Worm (Caenorhabditis elegans): ENCODE data around the gene C05D11.1.
A peak's percentile ranks its signal among the peaks of the same experiment; 100 is the strongest.

The C05D11.1 gene

ce11 chrIII:6420995-6421404, 15.4 kb upstream of the C05D11.1 start (continued):
- TF ChIP-seq egl-27 (tag; optimal IDR thresholded peaks at IDR 0.05) (peak; percentile 51 to 73), Y116A8C.19 (tag; optimal IDR thresholded peaks at IDR 0.05; ENCODE audit: borderline replicate concordance) (no peak), nhr-84 (tag; optimal IDR thresholded peaks at IDR 0.05) (no peak), C34B4.2 (tag; optimal IDR thresholded peaks at IDR 0.05) (peak; percentile 53), pqm-1 (tag; optimal IDR thresholded peaks at IDR 0.05) (no peak), nhr-237 (tag; optimal IDR thresholded peaks at IDR 0.05) (peak; percentile 22), unc-62 (GFP tag; optimal IDR thresholded peaks at IDR 0.05) (no peak), tlp-1 (tag; optimal IDR thresholded peaks at IDR 0.05) (no peak), mep-1 (tag; optimal IDR thresholded peaks at IDR 0.05) (peak; percentile 78), irx-1 (tag; optimal IDR thresholded peaks at IDR 0.05) (peak; percentile 87), ceh-82 (tag; optimal IDR thresholded peaks at IDR 0.05) (peak; percentile 72 to 87 (median 81)), nhr-77 (tag; optimal IDR thresholded peaks at IDR 0.05) (peak; percentile 60), nhr-28 (tag; optimal IDR thresholded peaks at IDR 0.05) (no peak), fkh-10 (GFP tag; optimal IDR thresholded peaks at IDR 0.05) (peak; percentile 54), dsc-1 (tag; optimal IDR thresholded peaks at IDR 0.05) (peak; percentile 91), nhr-90 (tag; optimal IDR thresholded peaks at IDR 0.05; ENCODE audit: poor library complexity) (peak; percentile 98), ztf-4 (tag; optimal IDR thresholded peaks at IDR 0.05) (peak; percentile 89), xbp-1 (tag; optimal IDR thresholded peaks at IDR 0.05) (peak; percentile 91), blmp-1 (tag; optimal IDR thresholded peaks at IDR 0.05) (peak; percentile 54), zag-1 (tag; optimal IDR thresholded peaks at IDR 0.05) (no peak), lin-15B (tag; optimal IDR thresholded peaks at IDR 0.05) (no peak), snpc-4 (tag; optimal IDR thresholded peaks at IDR 0.05) (peak; percentile 73), tbx-2 (tag; optimal IDR thresholded peaks at IDR 0.05) (peak; percentile 96), aha-1 (tag; optimal IDR thresholded peaks at IDR 0.05) (peak; percentile 59), nhr-76 (tag; optimal IDR thresholded peaks at IDR 0.05) (no peak), hlh-17 (GFP tag; optimal IDR thresholded peaks at IDR 0.05; ENCODE audit: borderline replicate concordance) (no peak), ceh-88 (GFP tag; IDR thresholded peaks at IDR 0.05) (peak; percentile 80), dpl-1 (GFP tag; optimal IDR thresholded peaks at IDR 0.05) (peak; percentile 59 to 72 (median 69)), unc-30 (tag; optimal IDR thresholded peaks at IDR 0.05) (no peak), ceh-90 (tag; optimal IDR thresholded peaks at IDR 0.05) (no peak), nhr-12 (tag; optimal IDR thresholded peaks at IDR 0.05) (no peak), vab-15 (tag; optimal IDR thresholded peaks at IDR 0.05) (peak; percentile 24), grh-1 (GFP tag; IDR thresholded peaks at IDR 0.05) (peak; percentile 92), elt-2 (tag; optimal IDR thresholded peaks at IDR 0.05) (peak; percentile 95), ceh-63 (GFP tag; optimal IDR thresholded peaks at IDR 0.05) (no peak), lin-13 (GFP tag; optimal IDR thresholded peaks at IDR 0.05) (peak; percentile 63), unc-98 (GFP tag; IDR thresholded peaks at IDR 0.05) (peak; percentile 85), C16A3.4 (tag; optimal IDR thresholded peaks at IDR 0.05) (no peak), fkh-8 (tag; optimal IDR thresholded peaks at IDR 0.05) (peak; percentile 92), ceh-8 (GFP tag; optimal IDR thresholded peaks at IDR 0.05) (peak; percentile 52), mef-2 (tag; optimal IDR thresholded peaks at IDR 0.05) (peak; percentile 69), ama-1 (optimal IDR thresholded peaks at IDR 0.05) (no peak), unc-86 (tag; optimal IDR thresholded peaks at IDR 0.05) (peak; percentile 93), lir-3 (tag; optimal IDR thresholded peaks at IDR 0.05; ENCODE audit: poor library complexity) (peak; percentile 76), jun-1 (tag; optimal IDR thresholded peaks at IDR 0.05) (peak; percentile 90), pax-3 (tag; optimal IDR thresholded peaks at IDR 0.05) (peak; percentile 88), C04F5.9 (tag; optimal IDR thresholded peaks at IDR 0.05) (peak; percentile 76), snu-23 (GFP tag; optimal IDR thresholded peaks at IDR 0.05) (peak; percentile 95), lin-35 (GFP tag; optimal IDR thresholded peaks at IDR 0.05) (peak; percentile 76 to 81), F16B12.6 (tag; optimal IDR thresholded peaks at IDR 0.05) (peak; percentile 31), alr-1 (tag; optimal IDR thresholded peaks at IDR 0.05; ENCODE audit: borderline replicate concordance) (no peak), ets-5 (GFP tag; IDR thresholded peaks at IDR 0.05) (no peak)

Data from whole organism, L1 larva.